Worm (Caenorhabditis elegans) whole organism, L3 larva: ENCODE data around the gene C06E8.5.

Experiments used
- R02D3.7 ChIP-seq: fragments of 150-350 bp; optimal IDR thresholded peaks from 2 replicates; lab custom pipeline; 2014; ENCODE audit warnings: missing biosample characterization, missing genetic modification characterization
- ZK546.5 ChIP-seq: sonication (generic microtip); optimal IDR thresholded peaks from 2 replicates; lab custom pipeline; 2017; ENCODE audit warnings: missing biosample characterization, missing genetic modification characterization
- aly-2 ChIP-seq: fragments of 150-350 bp; optimal IDR thresholded peaks from 2 replicates; lab custom pipeline; 2014; ENCODE audit warnings: missing biosample characterization, missing genetic modification characterization
- ama-1 ChIP-seq: fragments of 150-350 bp; optimal IDR thresholded peaks from 2 replicates; lab custom pipeline; 2018
- ceh-16 ChIP-seq: sonication (generic microtip); optimal IDR thresholded peaks from 2 replicates; lab custom pipeline; 2017; ENCODE audit warnings: missing biosample characterization, missing genetic modification characterization
- ceh-28 ChIP-seq: fragments of 150-350 bp; optimal IDR thresholded peaks from 2 replicates; lab custom pipeline; 2014; ENCODE audit warnings: missing biosample characterization, missing genetic modification reagents, missing genetic modification characterization
- ceh-82 ChIP-seq: fragments of 150-350 bp; optimal IDR thresholded peaks from 2 replicates; lab custom pipeline; 2014; ENCODE audit warnings: missing biosample characterization, missing genetic modification characterization
- ceh-9 ChIP-seq: sonication (generic microtip); optimal IDR thresholded peaks from 2 replicates; lab custom pipeline; 2018; ENCODE audit warnings: missing biosample characterization, missing genetic modification characterization
- daf-12 ChIP-seq: fragments of 150-350 bp; optimal IDR thresholded peaks from 2 replicates; lab custom pipeline; 2014; ENCODE audit warnings: missing biosample characterization, missing genetic modification reagents, missing genetic modification characterization
- egl-27 ChIP-seq: sonication (generic microtip); optimal IDR thresholded peaks from 4 replicates; lab custom pipeline; 2017; ENCODE audit warnings: missing biosample characterization, missing genetic modification reagents, missing genetic modification characterization
- egl-5 ChIP-seq: fragments of 150-350 bp; optimal IDR thresholded peaks from 2 replicates; lab custom pipeline; 2017; ENCODE audit warnings: missing biosample characterization, missing genetic modification reagents, missing genetic modification characterization, inconsistent platforms
- elt-1 ChIP-seq: fragments of 150-350 bp; optimal IDR thresholded peaks from 2 replicates; lab custom pipeline; 2014; ENCODE audit warnings: missing biosample characterization, missing genetic modification characterization
- elt-2 ChIP-seq: sonication (generic microtip); optimal IDR thresholded peaks from 2 replicates; lab custom pipeline; 2016; ENCODE audit warnings: missing genetic modification reagents, mild to moderate bottlenecking, missing genetic modification characterization, missing compliant biosample characterization
- elt-3 ChIP-seq, 3 experiments: fragments of 150-350 bp in 1 of 3; sonication (generic microtip) in 2 of 3; optimal IDR thresholded peaks; 2 replicates in 2 of 3; 4 replicates in 1 of 3; lab custom pipeline; 2014 to 2017; ENCODE audit warnings: missing biosample characterization in 3 of 3, missing genetic modification characterization in 3 of 3
- eor-1 ChIP-seq, 2 experiments: fragments of 150-350 bp; optimal IDR thresholded peaks; 2 replicates each; lab custom pipeline; 2014 to 2018; ENCODE audit warnings: missing biosample characterization in 2 of 2, missing genetic modification characterization in 2 of 2
- fkh-10 ChIP-seq: sonication (generic microtip); optimal IDR thresholded peaks from 2 replicates; lab custom pipeline; 2017; ENCODE audit warnings: missing biosample characterization, missing genetic modification reagents, missing genetic modification characterization
- fkh-2 ChIP-seq: fragments of 150-350 bp; optimal IDR thresholded peaks from 2 replicates; lab custom pipeline; 2014; ENCODE audit warnings: missing biosample characterization, missing genetic modification reagents, missing genetic modification characterization
- fos-1 ChIP-seq: fragments of 150-350 bp; optimal IDR thresholded peaks from 2 replicates; lab custom pipeline; 2014; ENCODE audit warnings: missing biosample characterization, missing genetic modification characterization
- hmg-11 ChIP-seq: sonication (generic microtip); optimal IDR thresholded peaks from 2 replicates; lab custom pipeline; 2016; ENCODE audit warnings: missing genetic modification characterization, missing compliant biosample characterization
- jun-1 ChIP-seq: fragments of 150-350 bp; optimal IDR thresholded peaks from 2 replicates; lab custom pipeline; 2014; ENCODE audit warnings: missing biosample characterization, missing genetic modification reagents, missing genetic modification characterization
- lin-15B ChIP-seq: fragments of 150-350 bp; optimal IDR thresholded peaks from 2 replicates; lab custom pipeline; 2014; ENCODE audit warnings: missing biosample characterization, missing genetic modification characterization
- lin-39 ChIP-seq: fragments of 150-350 bp; optimal IDR thresholded peaks from 2 replicates; lab custom pipeline; 2018; ENCODE audit warnings: missing biosample characterization, missing genetic modification reagents, missing genetic modification characterization
- lsy-12 ChIP-seq: sonication (generic microtip); optimal IDR thresholded peaks from 2 replicates; lab custom pipeline; 2016; ENCODE audit warnings: mild to moderate bottlenecking, missing genetic modification characterization, missing compliant biosample characterization
- mdl-1 ChIP-seq: fragments of 150-350 bp; optimal IDR thresholded peaks from 2 replicates; lab custom pipeline; 2014; ENCODE audit warnings: missing biosample characterization, missing genetic modification characterization
- mml-1 ChIP-seq: fragments of 150-350 bp; sonication (generic microtip); optimal IDR thresholded peaks from 3 replicates; lab custom pipeline; 2014; ENCODE audit warnings: missing biosample characterization, missing genetic modification characterization
- nfya-1 ChIP-seq: sonication (generic microtip); optimal IDR thresholded peaks from 2 replicates; lab custom pipeline; 2017; ENCODE audit warnings: missing genetic modification characterization, mild to moderate bottlenecking, missing compliant biosample characterization, antibody characterized with exemption, moderate library complexity; ENCODE audit not compliant: insufficient read depth
- nhr-11 ChIP-seq: fragments of 150-350 bp; optimal IDR thresholded peaks from 2 replicates; lab custom pipeline; 2014; ENCODE audit warnings: missing biosample characterization, missing genetic modification characterization
- nhr-12 ChIP-seq: fragments of 150-350 bp; optimal IDR thresholded peaks from 2 replicates; lab custom pipeline; 2014; ENCODE audit warnings: missing biosample characterization, missing genetic modification characterization
- nhr-23 ChIP-seq: fragments of 150-350 bp; optimal IDR thresholded peaks from 2 replicates; lab custom pipeline; 2014; ENCODE audit warnings: missing biosample characterization, missing genetic modification reagents, missing genetic modification characterization
- nhr-237 ChIP-seq: fragments of 150-350 bp; optimal IDR thresholded peaks from 2 replicates; lab custom pipeline; 2014; ENCODE audit warnings: missing biosample characterization, missing genetic modification characterization
- nhr-25 ChIP-seq: sonication (generic microtip); optimal IDR thresholded peaks from 2 replicates; lab custom pipeline; 2017; ENCODE audit warnings: missing biosample characterization, missing genetic modification characterization
- nhr-28 ChIP-seq: fragments of 150-350 bp; optimal IDR thresholded peaks from 2 replicates; lab custom pipeline; 2014; ENCODE audit warnings: missing biosample characterization, missing genetic modification characterization
- nhr-43 ChIP-seq: sonication (generic microtip); optimal IDR thresholded peaks from 2 replicates; lab custom pipeline; 2016; ENCODE audit warnings: mild to moderate bottlenecking, missing genetic modification characterization, missing compliant biosample characterization; ENCODE audit not compliant: poor library complexity, severe bottlenecking
- nhr-67 ChIP-seq: fragments of 150-350 bp; optimal IDR thresholded peaks from 2 replicates; lab custom pipeline; 2014; ENCODE audit warnings: missing biosample characterization, missing genetic modification characterization
- nhr-76 ChIP-seq: fragments of 150-350 bp; sonication (generic microtip); optimal IDR thresholded peaks from 5 replicates; lab custom pipeline; 2014; ENCODE audit warnings: missing biosample characterization, missing genetic modification characterization
- nhr-77 ChIP-seq: fragments of 150-350 bp; optimal IDR thresholded peaks from 2 replicates; lab custom pipeline; 2014; ENCODE audit warnings: missing biosample characterization, missing genetic modification characterization
- pha-4 ChIP-seq: fragments of 150-350 bp; optimal IDR thresholded peaks from 2 replicates; lab custom pipeline; 2014; ENCODE audit warnings: missing biosample characterization, missing genetic modification reagents, missing genetic modification characterization
- pqm-1 ChIP-seq: fragments of 150-350 bp; optimal IDR thresholded peaks from 2 replicates; lab custom pipeline; 2017; ENCODE audit warnings: missing biosample characterization, missing genetic modification characterization, inconsistent platforms
- sea-2 ChIP-seq: fragments of 150-350 bp; sonication (generic microtip); optimal IDR thresholded peaks from 4 replicates; lab custom pipeline; 2014; ENCODE audit warnings: missing biosample characterization, missing genetic modification reagents, missing genetic modification characterization
- skn-1 ChIP-seq: fragments of 150-350 bp; optimal IDR thresholded peaks from 2 replicates; lab custom pipeline; 2014; ENCODE audit warnings: missing biosample characterization, missing genetic modification characterization
- snpc-4 ChIP-seq: fragments of 150-350 bp; optimal IDR thresholded peaks from 2 replicates; lab custom pipeline; 2014; ENCODE audit warnings: missing biosample characterization, missing genetic modification characterization
- tbx-2 ChIP-seq: sonication (generic microtip); optimal IDR thresholded peaks from 2 replicates; lab custom pipeline; 2016; ENCODE audit warnings: mild to moderate bottlenecking, missing genetic modification characterization, missing compliant biosample characterization
- unc-39 ChIP-seq: sonication (generic microtip); optimal IDR thresholded peaks from 4 replicates; lab custom pipeline; 2017; ENCODE audit warnings: missing biosample characterization, missing genetic modification characterization
- unc-62 ChIP-seq: fragments of 150-350 bp; sonication (generic microtip); optimal IDR thresholded peaks from 4 replicates; lab custom pipeline; 2014; ENCODE audit warnings: missing biosample characterization, missing genetic modification reagents, missing genetic modification characterization
- zag-1 ChIP-seq: fragments of 150-350 bp; optimal IDR thresholded peaks from 2 replicates; lab custom pipeline; 2014; ENCODE audit warnings: missing biosample characterization, missing genetic modification characterization
- ztf-11 ChIP-seq: fragments of 150-350 bp; optimal IDR thresholded peaks from 2 replicates; lab custom pipeline; 2014; ENCODE audit warnings: missing biosample characterization, missing genetic modification characterization
- ztf-4 ChIP-seq: fragments of 150-350 bp; optimal IDR thresholded peaks from 2 replicates; lab custom pipeline; 2014; ENCODE audit warnings: missing biosample characterization, missing genetic modification characterization

C06E8.5 gene

DNA sequence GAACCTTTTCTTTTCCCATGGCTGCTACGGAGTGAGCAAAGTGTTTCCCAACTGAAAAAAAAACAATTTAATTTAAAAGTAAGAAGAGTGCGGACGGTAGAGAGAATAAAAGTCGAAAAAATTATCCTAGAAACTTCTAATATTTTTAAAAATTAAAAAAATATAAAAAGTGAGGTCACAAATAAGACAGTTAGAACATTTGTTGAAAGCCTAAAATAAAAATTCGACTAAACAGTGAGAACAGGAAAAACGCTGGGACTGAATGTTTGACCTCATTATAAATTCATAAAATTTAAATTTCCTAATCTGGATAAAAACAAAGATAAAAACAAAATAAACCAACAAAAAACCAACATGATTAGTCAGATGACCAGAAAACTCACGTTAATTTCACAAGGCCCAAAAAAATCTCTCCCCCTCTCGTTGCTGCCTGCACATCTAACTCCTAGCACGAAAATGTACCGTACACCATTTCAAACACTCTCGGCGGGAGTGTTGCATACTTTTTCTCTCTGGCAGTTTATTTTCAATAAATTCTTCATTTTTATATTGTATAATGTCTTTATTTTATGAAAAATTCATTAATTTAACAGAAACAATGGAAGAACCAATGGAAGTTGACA lies 33.5 kb downstream of the C06E8.5 start, which contains the start of the genes eef-1A.1 and rfc-4:
Gene eef-1A.1 (minus strand): TSS at position 51 of the 623 bp plus-strand sequence.
Gene rfc-4 (plus strand): TSS at position 592 of the 623 bp plus-strand sequence.
- TF ChIP-seq zag-1 (tag; lab: Kevin White, UChicago) (no peak), fkh-10 (GFP tag; lab: Kevin White, UChicago) (peak; percentile 90), nhr-237 (tag; lab: Kevin White, UChicago) (no peak), ceh-16 (peak; percentile 59), ztf-11 (tag; lab: Kevin White, UChicago) (no peak), elt-1 (tag; lab: Kevin White, UChicago) (peak; percentile 70), unc-39 (tag; lab: Kevin White, UChicago) (no peak), lsy-12 (tag; lab: Kevin White, UChicago) (peak; percentile 95), ama-1 (peak; percentile 79), ceh-28 (peak; percentile 77), mdl-1 (tag; lab: Kevin White, UChicago) (peak; percentile 21), nhr-11 (tag; lab: Kevin White, UChicago) (peak; percentile 88), ceh-9 (no peak), nfya-1 (tag; lab: Kevin White, UChicago) (peak; percentile 99), pqm-1 (tag; lab: Kevin White, UChicago) (peak; percentile 96), elt-3 (tag; optimal IDR thresholded peaks at IDR 0.05; lab: Kevin White, UChicago) (peak in 1 of 3 experiments; percentile 65), hmg-11 (tag; lab: Kevin White, UChicago) (peak; percentile 85), ZK546.5 (tag; lab: Kevin White, UChicago) (peak; percentile 97), sea-2 (no peak), nhr-77 (tag; lab: Kevin White, UChicago) (peak; percentile 19), nhr-43 (tag; lab: Kevin White, UChicago) (peak; percentile 86), jun-1 (tag; lab: Kevin White, UChicago) (peak; percentile 93), skn-1 (peak; percentile 94), nhr-12 (no peak), nhr-25 (peak; percentile 98), elt-2 (peak; percentile 82), lin-15B (peak; percentile 99), snpc-4 (tag; lab: Kevin White, UChicago) (peak; percentile 91), tbx-2 (peak; percentile 71), pha-4 (tag; lab: Kevin White, UChicago) (peak; percentile 100), fos-1 (tag; lab: Kevin White, UChicago) (peak; percentile 51), nhr-23 (peak; percentile 99), nhr-76 (tag; lab: Kevin White, UChicago) (peak; percentile 41), egl-5 (tag; lab: Kevin White, UChicago) (peak; percentile 99), fkh-2 (tag; lab: Kevin White, UChicago) (no peak), unc-62 (GFP tag; lab: Kevin White, UChicago) (peak; percentile 47), egl-27 (peak; percentile 36), mml-1 (tag; lab: Kevin White, UChicago) (no peak), R02D3.7 (tag; lab: Kevin White, UChicago) (peak; percentile 94), ceh-82 (tag; lab: Kevin White, UChicago) (peak; percentile 72), eor-1 (tag; optimal IDR thresholded peaks at IDR 0.05; lab: Kevin White, UChicago) (no peak), daf-12 (tag; lab: Kevin White, UChicago) (no peak), nhr-67 (tag; lab: Kevin White, UChicago) (no peak), nhr-28 (tag; lab: Kevin White, UChicago) (no peak), aly-2 (peak; percentile 59), lin-39 (tag; lab: Kevin White, UChicago) (peak; percentile 98), ztf-4 (tag; lab: Kevin White, UChicago) (peak; percentile 60)
